Worm (Caenorhabditis elegans) whole organism, L1 larva: Measurements from ENCODE around the gene C56G2.15.
A peak's percentile ranks its signal among the peaks of the same experiment; 100 is the strongest.

Source experiments
- aha-1 ChIP-seq: fragments of 150-350 bp; optimal IDR thresholded peaks from 2 replicates; lab custom pipeline; 2014; ENCODE audit warnings: missing biosample characterization, missing genetic modification characterization
- aly-2 ChIP-seq: fragments of 150-350 bp; optimal IDR thresholded peaks from 2 replicates; lab custom pipeline; 2014; ENCODE audit warnings: missing biosample characterization, missing genetic modification characterization
- ceh-88 ChIP-seq: fragments of 200-800 bp; sonication (Bioruptor generic); IDR thresholded peaks from 2 replicates; pipeline ENCODE4 v1.3.6; 2022; ENCODE audit warnings: missing genetic modification characterization, missing compliant biosample characterization
- ceh-90 ChIP-seq: sonication (generic microtip); optimal IDR thresholded peaks from 2 replicates; lab custom pipeline; 2016; ENCODE audit warnings: missing genetic modification characterization, missing compliant biosample characterization
- ces-1 ChIP-seq: fragments of 150-350 bp; optimal IDR thresholded peaks from 2 replicates; lab custom pipeline; 2014; ENCODE audit warnings: missing biosample characterization, missing genetic modification reagents, missing genetic modification characterization
- efl-1 ChIP-seq, 4 experiments: fragments of 150-350 bp; optimal IDR thresholded peaks in 3 of 4; peaks in 1 of 4; 1 replicate in 1 of 4; 2 replicates in 3 of 4; lab custom pipeline; 2014; ENCODE audit warnings: missing biosample characterization in 2 of 4, missing genetic modification characterization in 2 of 4, missing genetic modification reagents in 2 of 4
- egl-13 ChIP-seq: sonication (generic microtip); optimal IDR thresholded peaks from 2 replicates; lab custom pipeline; 2016; ENCODE audit warnings: missing genotype, missing genetic modification reagents, missing genetic modification characterization, missing compliant biosample characterization
- elt-2 ChIP-seq: sonication (generic microtip); optimal IDR thresholded peaks from 2 replicates; lab custom pipeline; 2016; ENCODE audit warnings: missing genetic modification characterization, mild to moderate bottlenecking, inconsistent platforms, missing compliant biosample characterization, missing genetic modification reagents
- fkh-10 ChIP-seq: sonication (generic microtip); optimal IDR thresholded peaks from 2 replicates; lab custom pipeline; 2017; ENCODE audit warnings: missing biosample characterization, missing genetic modification reagents, missing genetic modification characterization
- hlh-17 ChIP-seq: fragments of 200-800 bp; sonication (Bioruptor generic); optimal IDR thresholded peaks from 2 replicates; lab custom pipeline; 2018; ENCODE audit warnings: missing genetic modification characterization, mild to moderate bottlenecking, missing compliant biosample characterization, moderate library complexity, borderline replicate concordance
- lin-13 ChIP-seq: fragments of 150-350 bp; optimal IDR thresholded peaks from 2 replicates; lab custom pipeline; 2014; ENCODE audit warnings: missing biosample characterization, missing genetic modification reagents, missing genetic modification characterization
- lin-14 ChIP-seq: fragments of 200-800 bp; sonication (Bioruptor generic); optimal IDR thresholded peaks from 2 replicates; lab custom pipeline; 2018; ENCODE audit warnings: mild to moderate bottlenecking, missing genetic modification characterization, moderate library complexity, missing compliant biosample characterization
- lin-35 ChIP-seq, 2 experiments: fragments of 150-350 bp; optimal IDR thresholded peaks; 2 replicates each; lab custom pipeline; 2014; ENCODE audit warnings: missing biosample characterization in 2 of 2, missing genetic modification characterization in 2 of 2, missing genetic modification reagents in 2 of 2
- lin-39 ChIP-seq: fragments of 150-350 bp; optimal IDR thresholded peaks from 2 replicates; lab custom pipeline; 2014; ENCODE audit warnings: missing biosample characterization, missing genetic modification reagents, missing genetic modification characterization
- lir-3 ChIP-seq: sonication (generic microtip); optimal IDR thresholded peaks from 2 replicates; lab custom pipeline; 2016; ENCODE audit warnings: mild to moderate bottlenecking, missing genetic modification characterization, moderate library complexity, missing compliant biosample characterization; ENCODE audit not compliant: poor library complexity
- lsy-2 ChIP-seq, 2 experiments: fragments of 150-350 bp; optimal IDR thresholded peaks; 2 replicates each; lab custom pipeline; 2014; ENCODE audit warnings: missing biosample characterization in 2 of 2, missing genetic modification characterization in 2 of 2
- mab-9 ChIP-seq: fragments of 200-800 bp; sonication (Bioruptor generic); IDR thresholded peaks from 2 replicates; pipeline ENCODE4 v1.3.6; 2022; ENCODE audit warnings: missing genetic modification reagents, missing genetic modification characterization, missing compliant biosample characterization
- mef-2 ChIP-seq: fragments of 150-350 bp; optimal IDR thresholded peaks from 2 replicates; lab custom pipeline; 2014; ENCODE audit warnings: missing biosample characterization, missing genetic modification characterization
- nhr-11 ChIP-seq: fragments of 150-350 bp; optimal IDR thresholded peaks from 2 replicates; lab custom pipeline; 2014; ENCODE audit warnings: missing biosample characterization, missing genetic modification characterization
- nhr-19 ChIP-seq: fragments of 200-800 bp; sonication (Bioruptor generic); conservative IDR thresholded peaks from 2 replicates; pipeline ENCODE4 v1.3.6; 2022; ENCODE audit warnings: missing genetic modification characterization, missing compliant biosample characterization
- nhr-20 ChIP-seq: sonication (generic microtip); optimal IDR thresholded peaks from 2 replicates; lab custom pipeline; 2016; ENCODE audit warnings: mild to moderate bottlenecking, missing genetic modification characterization, missing compliant biosample characterization
- nhr-47 ChIP-seq: sonication (generic microtip); optimal IDR thresholded peaks from 2 replicates; lab custom pipeline; 2016; ENCODE audit warnings: mild to moderate bottlenecking, missing genetic modification characterization, moderate library complexity, missing compliant biosample characterization
- nhr-71 ChIP-seq: sonication (generic microtip); optimal IDR thresholded peaks from 2 replicates; lab custom pipeline; 2016; ENCODE audit warnings: mild to moderate bottlenecking, missing genetic modification characterization, moderate library complexity, missing compliant biosample characterization
- nhr-90 ChIP-seq: sonication (generic microtip); optimal IDR thresholded peaks from 2 replicates; lab custom pipeline; 2016; ENCODE audit warnings: mild to moderate bottlenecking, missing genetic modification characterization, missing compliant biosample characterization; ENCODE audit not compliant: poor library complexity
- pag-3 ChIP-seq: sonication (generic microtip); optimal IDR thresholded peaks from 2 replicates; lab custom pipeline; 2017; ENCODE audit warnings: missing genetic modification characterization, mild to moderate bottlenecking, missing compliant biosample characterization, antibody characterized with exemption, borderline replicate concordance; ENCODE audit not compliant: insufficient read depth
- pax-3 ChIP-seq: fragments of 200-800 bp; sonication (Bioruptor generic); optimal IDR thresholded peaks from 2 replicates; lab custom pipeline; 2018; ENCODE audit warnings: mild to moderate bottlenecking, missing genetic modification characterization, moderate library complexity, missing compliant biosample characterization
- rnt-1 ChIP-seq: sonication (generic microtip); optimal IDR thresholded peaks from 2 replicates; lab custom pipeline; 2016; ENCODE audit warnings: mild to moderate bottlenecking, missing genetic modification characterization, moderate library complexity, missing compliant biosample characterization
- skn-1 ChIP-seq: fragments of 150-350 bp; optimal IDR thresholded peaks from 2 replicates; lab custom pipeline; 2014; ENCODE audit warnings: missing biosample characterization, missing genetic modification characterization
- snu-23 ChIP-seq: sonication (generic microtip); optimal IDR thresholded peaks from 2 replicates; lab custom pipeline; 2016; ENCODE audit warnings: missing genetic modification characterization, missing compliant biosample characterization
- sptf-1 ChIP-seq: fragments of 150-350 bp; optimal IDR thresholded peaks from 2 replicates; lab custom pipeline; 2014; ENCODE audit warnings: missing biosample characterization, missing genetic modification characterization
- sup-37 ChIP-seq: fragments of 200-800 bp; sonication (Bioruptor generic); optimal IDR thresholded peaks from 2 replicates; lab custom pipeline; 2018; ENCODE audit warnings: mild to moderate bottlenecking, missing genetic modification characterization, missing compliant biosample characterization
- swsn-7 ChIP-seq: sonication (generic microtip); optimal IDR thresholded peaks from 2 replicates; lab custom pipeline; 2016; ENCODE audit warnings: missing genetic modification characterization, missing compliant biosample characterization
- tbx-2 ChIP-seq: sonication (generic microtip); optimal IDR thresholded peaks from 2 replicates; lab custom pipeline; 2016; ENCODE audit warnings: missing genetic modification characterization, missing compliant biosample characterization
- tlp-1 ChIP-seq: fragments of 150-350 bp; optimal IDR thresholded peaks from 2 replicates; lab custom pipeline; 2014; ENCODE audit warnings: missing biosample characterization, missing genetic modification characterization
- unc-130 ChIP-seq: fragments of 150-350 bp; optimal IDR thresholded peaks from 2 replicates; lab custom pipeline; 2017; ENCODE audit warnings: missing biosample characterization, missing genetic modification characterization, inconsistent platforms
- unc-62 ChIP-seq: fragments of 150-350 bp; optimal IDR thresholded peaks from 2 replicates; lab custom pipeline; 2014; ENCODE audit warnings: missing biosample characterization, missing genetic modification reagents, missing genetic modification characterization
- unc-98 ChIP-seq: fragments of 200-800 bp; sonication (Bioruptor generic); IDR thresholded peaks from 2 replicates; pipeline ENCODE4 v1.3.6; 2022; ENCODE audit warnings: missing genetic modification characterization, missing compliant biosample characterization
- xbp-1 ChIP-seq: sonication (generic microtip); optimal IDR thresholded peaks from 2 replicates; lab custom pipeline; 2016; ENCODE audit warnings: missing genetic modification characterization, missing compliant biosample characterization
- zag-1 ChIP-seq: fragments of 150-350 bp; optimal IDR thresholded peaks from 2 replicates; lab custom pipeline; 2014; ENCODE audit warnings: missing biosample characterization, missing genetic modification characterization
- zip-4 ChIP-seq: fragments of 200-800 bp; sonication (Bioruptor generic); optimal IDR thresholded peaks from 2 replicates; lab custom pipeline; 2018; ENCODE audit warnings: mild to moderate bottlenecking, missing genetic modification characterization, moderate library complexity, missing compliant biosample characterization
- ztf-11 ChIP-seq, 2 experiments: sonication (generic microtip); optimal IDR thresholded peaks; 2 replicates each; lab custom pipeline; 2016 to 2017; ENCODE audit warnings: missing genetic modification characterization in 2 of 2, missing biosample characterization in 1 of 2, missing compliant biosample characterization in 1 of 2
- ztf-4 ChIP-seq: fragments of 150-350 bp; optimal IDR thresholded peaks from 2 replicates; lab custom pipeline; 2014; ENCODE audit warnings: missing biosample characterization, missing genetic modification characterization

C56G2.15 gene

DNA sequence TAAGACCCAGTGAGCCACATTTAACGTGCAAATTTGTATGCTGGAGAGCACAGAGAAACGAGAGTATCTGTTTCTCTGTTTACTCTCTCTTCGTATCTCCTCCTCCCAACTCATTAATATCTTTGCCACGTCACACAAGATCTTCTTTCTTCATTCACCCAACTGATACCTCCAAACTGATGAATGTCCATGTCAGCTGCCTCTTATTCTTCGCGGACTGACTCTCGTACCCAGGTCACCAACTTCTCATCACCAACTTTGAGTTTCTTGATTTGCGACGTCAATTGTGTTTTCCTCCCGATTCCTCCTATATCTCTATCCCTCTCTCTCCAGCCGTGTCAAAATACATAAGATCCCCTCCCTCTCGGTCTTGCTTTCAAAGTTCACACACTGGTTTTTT, 34.6 kb upstream of the C56G2.15 start:
- TF ChIP-seq ztf-11 (tag; optimal IDR thresholded peaks at IDR 0.05; lab: Kevin White, UChicago), result no peak
- peak; percentile 86 for TF ChIP-seq rnt-1 (tag; lab: Kevin White, UChicago)
- TF ChIP-seq nhr-20 (tag; lab: Kevin White, UChicago), result peak; percentile 18
- TF ChIP-seq elt-2 (tag; lab: Kevin White, UChicago), result no peak
- peak; percentile 91 for TF ChIP-seq nhr-71 (tag; lab: Kevin White, UChicago)
- peak in 1 of 2 experiments; percentile 14 for TF ChIP-seq lin-35 (GFP tag; optimal IDR thresholded peaks at IDR 0.05; lab: Kevin White, UChicago)
- peak; percentile 73 for TF ChIP-seq nhr-19 (GFP tag; lab: Robert Waterston, UW)
- peak in 1 of 2 experiments; percentile 11 for TF ChIP-seq efl-1 (optimal IDR thresholded peaks at IDR 0.05; lab: Kevin White, UChicago)
- peak in 1 of 2 experiments; percentile 49 for TF ChIP-seq efl-1 (GFP tag; optimal IDR thresholded peaks at IDR 0.05 in 1 of 2; lab: Kevin White, UChicago)
- no peak for TF ChIP-seq hlh-17
- no peak for TF ChIP-seq pag-3 (tag; lab: Kevin White, UChicago)
- no peak for TF ChIP-seq egl-13
- peak; percentile 67 for TF ChIP-seq snu-23 (GFP tag; lab: Kevin White, UChicago)
- TF ChIP-seq pax-3 (tag; lab: Kevin White, UChicago), result no peak
- TF ChIP-seq skn-1 (tag; lab: Kevin White, UChicago), result no peak
- peak; percentile 58 for TF ChIP-seq nhr-11
- no peak for TF ChIP-seq ces-1 (GFP tag; lab: Kevin White, UChicago)
- TF ChIP-seq lir-3 (tag; lab: Kevin White, UChicago), result peak; percentile 40
- peak; percentile 32 for TF ChIP-seq nhr-47
- TF ChIP-seq lin-39 (tag; lab: Kevin White, UChicago), result peak; percentile 57
- peak; percentile 54 for TF ChIP-seq tbx-2 (tag; lab: Kevin White, UChicago)
- peak; percentile 13; the same call in 1 of the 2 replicates for TF ChIP-seq ceh-88 (GFP tag; lab: Robert Waterston, UW)
- TF ChIP-seq lsy-2 (tag; optimal IDR thresholded peaks at IDR 0.05; lab: Kevin White, UChicago), result peak; percentile 22 to 51
- TF ChIP-seq tlp-1 (tag; lab: Kevin White, UChicago), result no peak
- TF ChIP-seq aha-1 (tag; lab: Kevin White, UChicago), result no peak
- no peak for TF ChIP-seq zip-4 (GFP tag; lab: Kevin White, UChicago)
- peak; percentile 60 for TF ChIP-seq lin-13 (GFP tag; lab: Kevin White, UChicago)
- peak; percentile 56 for TF ChIP-seq lin-14 (GFP tag; lab: Kevin White, UChicago)
- peak; percentile 23 for TF ChIP-seq sup-37 (GFP tag; lab: Kevin White, UChicago)
- TF ChIP-seq xbp-1, result peak; percentile 78
- TF ChIP-seq swsn-7 (tag; lab: Kevin White, UChicago), result peak; percentile 43
- TF ChIP-seq, all 84 proteins: peak for 19

ce11 chrIII:6399424-6399823, 31.7 kb upstream of the C56G2.15 start:
- TF ChIP-seq zag-1 (tag; lab: Kevin White, UChicago) (peak; percentile 29), efl-1 (optimal IDR thresholded peaks at IDR 0.05; lab: Kevin White, UChicago) (no peak), efl-1 (GFP tag; optimal IDR thresholded peaks at IDR 0.05 in 1 of 2; lab: Kevin White, UChicago) (no peak), lin-14 (GFP tag; lab: Kevin White, UChicago) (peak; percentile 42), nhr-90 (tag; lab: Kevin White, UChicago) (no peak), unc-62 (GFP tag; lab: Kevin White, UChicago) (no peak), lir-3 (tag; lab: Kevin White, UChicago) (no peak), xbp-1 (no peak), tbx-2 (tag; lab: Kevin White, UChicago) (no peak), mef-2 (no peak), ztf-4 (tag; lab: Kevin White, UChicago) (no peak), fkh-10 (GFP tag; lab: Kevin White, UChicago) (peak; percentile 35), nhr-20 (tag; lab: Kevin White, UChicago) (no peak), nhr-11 (no peak), unc-130 (tag; lab: Kevin White, UChicago) (no peak), snu-23 (GFP tag; lab: Kevin White, UChicago) (no peak), aly-2 (tag; lab: Kevin White, UChicago) (no peak), sptf-1 (tag; lab: Kevin White, UChicago) (no peak), nhr-47 (no peak), mab-9 (no peak), unc-98 (no peak), ceh-90 (tag; lab: Kevin White, UChicago) (no peak), rnt-1 (tag; lab: Kevin White, UChicago) (no peak)
